Worm (Caenorhabditis elegans): ENCODE data around the gene F57B9.3.

DNA sequence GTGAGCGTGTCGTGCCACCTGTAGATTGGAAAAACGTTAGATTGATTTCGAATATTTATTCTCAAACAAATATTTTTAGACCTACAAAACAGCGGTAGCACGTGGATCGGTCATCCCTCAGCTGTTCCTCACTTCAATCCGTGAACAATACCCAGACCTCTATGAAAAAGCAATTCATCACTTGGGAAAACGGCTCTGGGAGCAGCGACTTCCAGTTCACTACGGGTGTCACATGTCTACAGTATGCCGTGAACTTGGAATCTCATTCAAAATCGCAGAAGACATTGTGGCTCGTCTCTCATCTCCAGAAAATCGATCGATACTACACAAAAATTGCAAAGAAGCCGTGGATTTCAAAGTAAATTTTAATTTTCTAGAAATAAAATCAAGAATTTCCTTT is 35.2 kb upstream of the F57B9.3 start:
- TF ChIP-seq W03F9.2 (tag; optimal IDR thresholded peaks at IDR 0.05) (no peak), him-1 (tag; optimal IDR thresholded peaks at IDR 0.05) (no peak)
